Fruit fly (Drosophila melanogaster): ENCODE measurements around the gene Dnaaf5.
A peak's percentile ranks its signal among the peaks of the same experiment; 100 is the strongest.

The Dnaaf5 gene

dm6 chr3R:14346838-14347745, 14.5 kb downstream of the Dnaaf5 start (continued):
- peak; percentile 16; the same call in 1 of the 2 replicates for TF ChIP-seq toy (GFP tag; IDR thresholded peaks at IDR 0.05)
- no peak for TF ChIP-seq chm (GFP tag; IDR thresholded peaks at IDR 0.05)
- TF ChIP-seq CG10431 (GFP tag; optimal IDR thresholded peaks at IDR 0.05), result no peak
- 0 out of 2 replicates have a peak, but pooled peaks have one; percentile 17 for TF ChIP-seq CG14667 (GFP tag; IDR thresholded peaks at IDR 0.05)
- TF ChIP-seq CG10565 (GFP tag; optimal IDR thresholded peaks at IDR 0.05), result no peak
- no peak for TF ChIP-seq CG17802 (tag; optimal IDR thresholded peaks at IDR 0.05)
- TF ChIP-seq Hr3 (GFP tag; optimal IDR thresholded peaks at IDR 0.05), result peak; percentile 29
- TF ChIP-seq knrl (GFP tag; IDR thresholded peaks at IDR 0.05; ENCODE audit: partially characterized antibody), result no peak
- no peak for TF ChIP-seq CG8359 (GFP tag; optimal IDR thresholded peaks at IDR 0.05; ENCODE audit: borderline replicate concordance)
- peak; percentile 51 for TF ChIP-seq CG13424 (tag; optimal IDR thresholded peaks at IDR 0.05)
- TF ChIP-seq CG12391 (tag; optimal IDR thresholded peaks at IDR 0.05), result peak; percentile 65
- TF ChIP-seq ap (GFP tag; IDR thresholded peaks at IDR 0.05), result no peak; the same call in 1 of the 2 replicates
- TF ChIP-seq CG31224 (GFP tag; IDR thresholded peaks at IDR 0.05), result no peak
- no peak for TF ChIP-seq disco-r (GFP tag; optimal IDR thresholded peaks at IDR 0.05)
- peak; percentile 61 for TF ChIP-seq lilli (GFP tag; optimal IDR thresholded peaks at IDR 0.05)
- peak; percentile 57 for TF ChIP-seq CG18476 (GFP tag; optimal IDR thresholded peaks at IDR 0.05)
- peak; percentile 61 for TF ChIP-seq sisA (GFP tag; IDR thresholded peaks at IDR 0.05)
- TF ChIP-seq HmgZ (tag; optimal IDR thresholded peaks at IDR 0.05), result peak; percentile 15
- peak; percentile 76 for TF ChIP-seq CG2120 (GFP tag; optimal IDR thresholded peaks at IDR 0.05)
- no peak for TF ChIP-seq dimm (GFP tag; IDR thresholded peaks at IDR 0.05)
- no peak for TF ChIP-seq her (GFP tag; optimal IDR thresholded peaks at IDR 0.05)
- TF ChIP-seq Side (GFP tag; optimal IDR thresholded peaks at IDR 0.05), result no peak
- no peak for TF ChIP-seq br (optimal IDR thresholded peaks at IDR 0.05)
- peak; percentile 65 for TF ChIP-seq org-1 (GFP tag; optimal IDR thresholded peaks at IDR 0.05)
- TF ChIP-seq CG8388 (GFP tag; optimal IDR thresholded peaks at IDR 0.05), result peak; percentile 34
- no peak for TF ChIP-seq CG7372 (GFP tag; IDR thresholded peaks at IDR 0.05)
- peak; percentile 37 to 38 for TF ChIP-seq Pdp1 (GFP tag; optimal IDR thresholded peaks at IDR 0.05)
- peak in 1 of 3 experiments; percentile 14 for TF ChIP-seq lola (GFP tag; optimal IDR thresholded peaks at IDR 0.05)
- TF ChIP-seq CG13894 (tag; optimal IDR thresholded peaks at IDR 0.05), result no peak
- TF ChIP-seq H15 (GFP tag; IDR thresholded peaks at IDR 0.05), result 0 out of 3 replicates have a peak, but pooled peaks have one; percentile 6
- TF ChIP-seq CG4707 (GFP tag; optimal IDR thresholded peaks at IDR 0.05), result no peak
- TF ChIP-seq CG11696 (GFP tag; IDR thresholded peaks at IDR 0.05), result 0 out of 2 replicates have a peak, but pooled peaks have one; percentile 25
- peak; percentile 60 for TF ChIP-seq CG6683 (GFP tag; optimal IDR thresholded peaks at IDR 0.05)
- TF ChIP-seq gcm (GFP tag; optimal IDR thresholded peaks at IDR 0.05), result peak; percentile 10
- no peak for TF ChIP-seq amos (GFP tag; IDR thresholded peaks at IDR 0.05; ENCODE audit: partially characterized antibody)
- TF ChIP-seq Sry-δ (GFP tag; optimal IDR thresholded peaks at IDR 0.05), result no peak
- TF ChIP-seq Dref (GFP tag; IDR thresholded peaks at IDR 0.05), result no peak
- TF ChIP-seq CG10366 (GFP tag; IDR thresholded peaks at IDR 0.05), result peak; percentile 40
- TF ChIP-seq CG10209 (GFP tag; optimal IDR thresholded peaks at IDR 0.05), result peak; percentile 65
- no peak for TF ChIP-seq CG6175 (GFP tag; IDR thresholded peaks at IDR 0.05)
- no peak for TF ChIP-seq nom (GFP tag; optimal IDR thresholded peaks at IDR 0.05)
- peak; percentile 84 for TF ChIP-seq lab (GFP tag; optimal IDR thresholded peaks at IDR 0.05)
- TF ChIP-seq hth (optimal IDR thresholded peaks at IDR 0.05), result no peak
- no peak for TF ChIP-seq ara (GFP tag; IDR thresholded peaks at IDR 0.05)
- no peak for TF ChIP-seq en (GFP tag; optimal IDR thresholded peaks at IDR 0.05)
- peak; percentile 77 for TF ChIP-seq CG31441 (GFP tag; IDR thresholded peaks at IDR 0.05)
- TF ChIP-seq ash1 (GFP tag; optimal IDR thresholded peaks at IDR 0.05), result no peak
- TF ChIP-seq abd-A (tag; optimal IDR thresholded peaks at IDR 0.05), result peak; percentile 99
- 0 out of 2 replicates have a peak, but pooled peaks have one; percentile 27 for TF ChIP-seq wdn (GFP tag; IDR thresholded peaks at IDR 0.05)
